Fruit fly (Drosophila melanogaster): ENCODE data around the gene CG43102.

Gene CG43102

DNA sequence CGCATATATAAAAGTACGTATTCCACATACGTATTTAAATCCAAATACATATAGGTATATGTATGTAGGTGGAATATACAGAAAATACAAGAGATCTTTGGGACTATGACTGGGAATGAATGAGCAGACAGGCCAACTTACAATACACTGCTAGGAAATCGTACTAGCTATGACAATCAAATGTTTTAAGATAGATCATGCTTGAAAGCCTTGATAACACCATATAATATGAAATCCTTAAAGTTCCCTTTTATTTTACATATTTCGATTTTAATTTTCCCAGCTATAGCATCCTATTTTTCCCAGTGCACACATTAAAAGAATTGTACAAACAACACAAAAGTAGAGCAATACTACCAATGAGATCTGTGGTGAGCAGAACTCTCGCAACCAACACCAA, 12.9 kb downstream of the CG43102 start (continued):
- peak in 1 of 2 experiments; percentile 82 for TF ChIP-seq Eip74EF (GFP tag; optimal IDR thresholded peaks at IDR 0.05)
- no peak for TF ChIP-seq CG13123 (GFP tag; optimal IDR thresholded peaks at IDR 0.05)
- peak; percentile 68; the same call in 2 of the 3 replicates for TF ChIP-seq CG6175 (GFP tag; IDR thresholded peaks at IDR 0.05)
- TF ChIP-seq NK7.1 (GFP tag; optimal IDR thresholded peaks at IDR 0.05): peak; percentile 80
- TF ChIP-seq cg (GFP tag; optimal IDR thresholded peaks at IDR 0.05): peak; percentile 40
- TF ChIP-seq PHDP (tag; optimal IDR thresholded peaks at IDR 0.05): peak; percentile 77
- no peak for TF ChIP-seq D (optimal IDR thresholded peaks at IDR 0.05)
- TF ChIP-seq D (GFP tag; optimal IDR thresholded peaks at IDR 0.05): peak; percentile 59
- TF ChIP-seq ab (GFP tag; optimal IDR thresholded peaks at IDR 0.05): no peak
- peak; percentile 78 for TF ChIP-seq CG7357 (GFP tag; IDR thresholded peaks at IDR 0.05)
- peak; percentile 33 for TF ChIP-seq Hand (GFP tag; optimal IDR thresholded peaks at IDR 0.05)
- TF ChIP-seq zfh1 (GFP tag; IDR thresholded peaks at IDR 0.05): peak; percentile 80
- peak; percentile 25 for TF ChIP-seq CG5245 (GFP tag; optimal IDR thresholded peaks at IDR 0.05)
- TF ChIP-seq HmgD (GFP tag; optimal IDR thresholded peaks at IDR 0.05): peak; percentile 9
- peak; percentile 38 for TF ChIP-seq Deaf1 (tag; optimal IDR thresholded peaks at IDR 0.05)
- 0 out of 3 replicates have a peak, but pooled peaks have one; percentile 37 for TF ChIP-seq CG2199 (GFP tag; IDR thresholded peaks at IDR 0.05)
- TF ChIP-seq wdn (GFP tag; IDR thresholded peaks at IDR 0.05): peak; percentile 78
- TF ChIP-seq B-H2 (GFP tag; optimal IDR thresholded peaks at IDR 0.05): peak; percentile 67
- TF ChIP-seq NC2β (GFP tag; optimal IDR thresholded peaks at IDR 0.05): peak; percentile 1
- TF ChIP-seq wor (GFP tag; IDR thresholded peaks at IDR 0.05): peak; percentile 71
- peak; percentile 76 for TF ChIP-seq lab (GFP tag; optimal IDR thresholded peaks at IDR 0.05)
- peak; percentile 88 for TF ChIP-seq Dbx (GFP tag; IDR thresholded peaks at IDR 0.05)
- TF ChIP-seq CG11085 (GFP tag; IDR thresholded peaks at IDR 0.05): peak; percentile 81
- TF ChIP-seq slp2 (GFP tag; optimal IDR thresholded peaks at IDR 0.05): peak; percentile 59
- peak; percentile 83 for TF ChIP-seq pnt (GFP tag; optimal IDR thresholded peaks at IDR 0.05)
- TF ChIP-seq CG11093 (GFP tag; IDR thresholded peaks at IDR 0.05): peak; percentile 42; the same call in 2 of the 3 replicates
- no peak for TF ChIP-seq lola (GFP tag; optimal IDR thresholded peaks at IDR 0.05)
- no peak for TF ChIP-seq CG17912 (GFP tag; optimal IDR thresholded peaks at IDR 0.05)
- peak; percentile 50 for TF ChIP-seq CG4360 (GFP tag; IDR thresholded peaks at IDR 0.05)
- peak; percentile 59 for TF ChIP-seq crc (GFP tag; optimal IDR thresholded peaks at IDR 0.05)
- peak; percentile 57 for TF ChIP-seq onecut (GFP tag; IDR thresholded peaks at IDR 0.05)
- peak; percentile 72 for TF ChIP-seq pb (GFP tag; optimal IDR thresholded peaks at IDR 0.05)
- TF ChIP-seq p53 (GFP tag; optimal IDR thresholded peaks at IDR 0.05): peak; percentile 44
- TF ChIP-seq HLH54F (GFP tag; optimal IDR thresholded peaks at IDR 0.05): peak; percentile 66
- TF ChIP-seq CG17361 (GFP tag; IDR thresholded peaks at IDR 0.05): peak; percentile 81
- TF ChIP-seq D19A (tag; optimal IDR thresholded peaks at IDR 0.05): peak; percentile 67
- TF ChIP-seq CG17186 (GFP tag; optimal IDR thresholded peaks at IDR 0.05): no peak
- TF ChIP-seq Asciz (GFP tag; optimal IDR thresholded peaks at IDR 0.05): peak; percentile 44
- peak; percentile 87 for TF ChIP-seq CG34422 (GFP tag; IDR thresholded peaks at IDR 0.05)
- peak; percentile 54 for TF ChIP-seq btn (GFP tag; optimal IDR thresholded peaks at IDR 0.05)
- TF ChIP-seq br (optimal IDR thresholded peaks at IDR 0.05): no peak
- peak; percentile 87 for TF ChIP-seq CG2712 (tag; optimal IDR thresholded peaks at IDR 0.05)
- TF ChIP-seq CG18619 (GFP tag; optimal IDR thresholded peaks at IDR 0.05): peak; percentile 64
- TF ChIP-seq corto (GFP tag; optimal IDR thresholded peaks at IDR 0.05): no peak
- TF ChIP-seq Atf-2 (GFP tag; optimal IDR thresholded peaks at IDR 0.05): peak; percentile 54
- peak; percentile 76 for TF ChIP-seq ATbp (GFP tag; optimal IDR thresholded peaks at IDR 0.05)
- TF ChIP-seq CG15696 (tag; optimal IDR thresholded peaks at IDR 0.05): peak; percentile 43
- TF ChIP-seq Dip3 (GFP tag; optimal IDR thresholded peaks at IDR 0.05): peak; percentile 65
- TF ChIP-seq CG10321 (GFP tag; IDR thresholded peaks at IDR 0.05): peak; percentile 57
- TF ChIP-seq HLHmδ (GFP tag; optimal IDR thresholded peaks at IDR 0.05): no peak
- peak; percentile 53 for TF ChIP-seq CG1233 (GFP tag; optimal IDR thresholded peaks at IDR 0.05)
- TF ChIP-seq ken (GFP tag; IDR thresholded peaks at IDR 0.05): peak; percentile 83

All from whole organism, embryonic.